Fruit fly (Drosophila melanogaster) whole organism, adult: Measurements from ENCODE around the gene CG11686.

Experiments
- Clk ChIP-seq: fragments of 200-800 bp; sonication (Bioruptor generic); optimal IDR thresholded peaks from 2 replicates; lab custom pipeline; 2017; ENCODE audit warnings: missing biosample characterization, missing genetic modification characterization
- Crg-1 ChIP-seq: fragments of 200-800 bp; sonication (Bioruptor generic); optimal IDR thresholded peaks from 2 replicates; lab custom pipeline; 2016; ENCODE audit warnings: missing biosample characterization, missing genetic modification characterization
- cnc ChIP-seq, 2 experiments: fragments of >200 bp; optimal IDR thresholded peaks; 2 replicates each; lab custom pipeline; 2017

dm6 chr3R:13215100-13215499 lies 45.1 kb upstream of the CG11686 start:
- TF ChIP-seq cnc (optimal IDR thresholded peaks at IDR 0.05; lab: Kevin White, UChicago), result no peak
- TF ChIP-seq Crg-1 (GFP tag; lab: Kevin White, UChicago), result no peak
- no peak for TF ChIP-seq Clk (GFP tag; lab: Kevin White, UChicago)
